Fruit fly (Drosophila melanogaster): ENCODE measurements around the gene CG10576.

CG10576 gene

dm6 chr3L:5808101-5808433, 42.6 kb upstream of the CG10576 start (continued):
- TF ChIP-seq CG10631 (GFP tag; optimal IDR thresholded peaks at IDR 0.05) (peak; percentile 83), CG31627 (GFP tag; optimal IDR thresholded peaks at IDR 0.05) (peak; percentile 61), CG1621 (tag; optimal IDR thresholded peaks at IDR 0.05) (peak; percentile 70), CG34406 (GFP tag; optimal IDR thresholded peaks at IDR 0.05) (peak; percentile 73), dsx (GFP tag; optimal IDR thresholded peaks at IDR 0.05; ENCODE audit: poor library complexity, severe bottlenecking) (peak; percentile 75), fd59A (GFP tag; optimal IDR thresholded peaks at IDR 0.05) (peak; percentile 82), Eip78C (GFP tag) (peak; percentile 97), CG4318 (GFP tag; optimal IDR thresholded peaks at IDR 0.05) (peak; percentile 77), eg (GFP tag; IDR thresholded peaks at IDR 0.05) (peak; percentile 79), pdm3 (GFP tag; optimal IDR thresholded peaks at IDR 0.05) (peak; percentile 83), CG11294 (GFP tag; IDR thresholded peaks at IDR 0.05) (peak; percentile 64; the same call in 1 of the 2 replicates), CG9139 (GFP tag; optimal IDR thresholded peaks at IDR 0.05) (peak; percentile 63), net (GFP tag; optimal IDR thresholded peaks at IDR 0.05) (peak; percentile 71), dac (GFP tag; optimal IDR thresholded peaks at IDR 0.05) (peak; percentile 72), CG7368 (GFP tag; optimal IDR thresholded peaks at IDR 0.05) (peak; percentile 67), Lpt (GFP tag; optimal IDR thresholded peaks at IDR 0.05) (peak; percentile 65), vri (GFP tag; optimal IDR thresholded peaks at IDR 0.05) (no peak), cyc (GFP tag; optimal IDR thresholded peaks at IDR 0.05) (peak; percentile 67), fd85E (GFP tag; optimal IDR thresholded peaks at IDR 0.05) (peak; percentile 58), Sox14 (GFP tag; optimal IDR thresholded peaks at IDR 0.05) (peak; percentile 74), Smox (GFP tag; optimal IDR thresholded peaks at IDR 0.05) (no peak), Blimp-1 (GFP tag; optimal IDR thresholded peaks at IDR 0.05) (peak; percentile 35)

- TF ChIP-seq lz (GFP tag; optimal IDR thresholded peaks at IDR 0.05) (no peak), CG8119 (GFP tag; IDR thresholded peaks at IDR 0.05) (peak; percentile 34; the same call in 1 of the 3 replicates), CG4318 (GFP tag; optimal IDR thresholded peaks at IDR 0.05) (no peak), CG8632 (GFP tag; optimal IDR thresholded peaks at IDR 0.05) (no peak), fd59A (GFP tag; optimal IDR thresholded peaks at IDR 0.05) (peak; percentile 27), CG6792 (GFP tag; optimal IDR thresholded peaks at IDR 0.05) (no peak), pdm3 (GFP tag; optimal IDR thresholded peaks at IDR 0.05) (no peak), CG10669 (GFP tag; optimal IDR thresholded peaks at IDR 0.05) (no peak), Sox102F (GFP tag; optimal IDR thresholded peaks at IDR 0.05) (no peak), ss (GFP tag; optimal IDR thresholded peaks at IDR 0.05) (peak in 1 of 2 experiments; percentile 45), spab (GFP tag; optimal IDR thresholded peaks at IDR 0.05) (peak; percentile 44), Eip93F (GFP tag; optimal IDR thresholded peaks at IDR 0.05) (no peak), Sox15 (GFP tag; optimal IDR thresholded peaks at IDR 0.05) (no peak), Ets21C (GFP tag; optimal IDR thresholded peaks at IDR 0.05) (no peak), Gug (GFP tag; IDR thresholded peaks at IDR 0.05) (peak; percentile 60), Smox (GFP tag; optimal IDR thresholded peaks at IDR 0.05) (no peak), dsx (GFP tag; optimal IDR thresholded peaks at IDR 0.05; ENCODE audit: poor library complexity, severe bottlenecking) (no peak), Met (GFP tag; optimal IDR thresholded peaks at IDR 0.05) (no peak), vri (GFP tag; optimal IDR thresholded peaks at IDR 0.05) (no peak), CG15336 (GFP tag; IDR thresholded peaks at IDR 0.05) (peak; percentile 42; the same call in 1 of the 2 replicates), acj6 (GFP tag; optimal IDR thresholded peaks at IDR 0.05) (no peak), Ets96B (tag; optimal IDR thresholded peaks at IDR 0.05) (no peak), CG16779 (tag; optimal IDR thresholded peaks at IDR 0.05) (peak; percentile 21), fkh (GFP tag; optimal IDR thresholded peaks at IDR 0.05) (peak; percentile 90), CG10631 (GFP tag; optimal IDR thresholded peaks at IDR 0.05) (no peak), CG32006 (GFP tag; optimal IDR thresholded peaks at IDR 0.05) (peak; percentile 2), CG6808 (GFP tag; optimal IDR thresholded peaks at IDR 0.05) (peak; percentile 44), CG11762 (GFP tag; optimal IDR thresholded peaks at IDR 0.05; ENCODE audit: insufficient read depth) (no peak), OdsH (GFP tag; optimal IDR thresholded peaks at IDR 0.05) (no peak), CG7368 (GFP tag; optimal IDR thresholded peaks at IDR 0.05) (peak; percentile 50), CG3919 (GFP tag; optimal IDR thresholded peaks at IDR 0.05) (peak; percentile 3), svp (GFP tag) (no peak), CG3032 (tag; optimal IDR thresholded peaks at IDR 0.05) (no peak), CG31627 (GFP tag; optimal IDR thresholded peaks at IDR 0.05) (no peak), fd85E (GFP tag; optimal IDR thresholded peaks at IDR 0.05) (no peak), esn (GFP tag; optimal IDR thresholded peaks at IDR 0.05) (no peak)
These were observed 42.0 kb upstream of the CG10576 start for dm6 chr3L:5807370-5808100.

Data from whole organism, prepupa.